Fruit fly (Drosophila melanogaster): Measurements from ENCODE around the gene Rrp5.

- TF ChIP-seq CG9948 (tag; optimal IDR thresholded peaks at IDR 0.05) (no peak), fd96Ca (GFP tag; IDR thresholded peaks at IDR 0.05) (no peak), CG15710 (tag; optimal IDR thresholded peaks at IDR 0.05) (no peak), CG4496 (GFP tag; IDR thresholded peaks at IDR 0.05) (no peak), EcR (GFP tag; optimal IDR thresholded peaks at IDR 0.05) (no peak), D1 (tag; optimal IDR thresholded peaks at IDR 0.05) (no peak), CG34367 (tag; optimal IDR thresholded peaks at IDR 0.05) (no peak), CG32121 (GFP tag; IDR thresholded peaks at IDR 0.05) (no peak), Snoo (tag; optimal IDR thresholded peaks at IDR 0.05) (no peak), Ets98B (GFP tag; IDR thresholded peaks at IDR 0.05) (no peak)
Observed at dm6 chr3R:24357698-24358097, 24.6 kb upstream of the Rrp5 start, which contains the start of gene Golgin84.

All from whole organism, pupa.